Worm (Caenorhabditis elegans) whole organism, L4/young adult: ENCODE results near the gene C37H5.5.

Experiments used
- dao-5 ChIP-seq: sonication (generic microtip); optimal IDR thresholded peaks from 2 replicates; lab custom pipeline; 2016; ENCODE audit warnings: missing genotype, missing genetic modification characterization, moderate library complexity, missing compliant biosample characterization
- him-1 ChIP-seq: sonication (generic microtip); optimal IDR thresholded peaks from 2 replicates; lab custom pipeline; 2016; ENCODE audit warnings: missing genotype, missing genetic modification reagents, missing genetic modification characterization, missing compliant biosample characterization

DNA sequence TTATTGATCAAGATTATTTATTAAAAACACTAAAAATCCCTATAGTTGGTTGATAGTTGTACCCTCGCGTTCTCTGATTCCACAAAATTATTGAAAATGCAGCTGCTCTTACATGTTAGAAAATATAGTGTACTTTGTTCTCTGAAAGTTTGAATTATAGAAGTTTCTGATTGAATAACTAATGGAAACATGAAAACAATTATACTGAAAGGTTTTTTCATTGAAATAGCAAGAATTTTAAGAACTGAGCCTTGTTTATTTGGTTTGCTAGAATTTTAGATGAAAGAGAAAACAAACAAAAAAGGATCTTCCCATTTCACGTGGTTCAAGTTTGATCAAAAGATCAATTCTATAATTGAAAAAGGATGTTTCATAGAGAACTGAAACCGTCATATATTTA is 40.4 kb downstream of the C37H5.5 start:
- TF ChIP-seq dao-5 (no peak), him-1 (no peak)
